Worm (Caenorhabditis elegans): ENCODE data around the gene K08F8.15.

The K08F8.15 gene

ce11 chrII:8787376-8787775, 20.8 kb downstream of the K08F8.15 start (continued):
- TF ChIP-seq gei-8 (GFP tag; optimal IDR thresholded peaks at IDR 0.05) (no peak), tag-97 (GFP tag; IDR thresholded peaks at IDR 0.05) (no peak), snpc-4 (tag; optimal IDR thresholded peaks at IDR 0.05) (no peak), unc-39 (tag; optimal IDR thresholded peaks at IDR 0.05) (no peak), F26F4.8 (GFP tag; conservative IDR thresholded peaks at IDR 0.05) (no peak), nhr-10 (tag; optimal IDR thresholded peaks at IDR 0.05) (no peak), lin-39 (tag; optimal IDR thresholded peaks at IDR 0.05) (no peak), mdt-29 (GFP tag; IDR thresholded peaks at IDR 0.05) (peak; percentile 92), dmd-6 (GFP tag; IDR thresholded peaks at IDR 0.05) (peak; percentile 91), rbr-2 (tag; optimal IDR thresholded peaks at IDR 0.05) (peak; percentile 93), tra-1 (GFP tag; IDR thresholded peaks at IDR 0.05) (peak; percentile 88), dve-1 (tag; optimal IDR thresholded peaks at IDR 0.05; ENCODE audit: insufficient read depth) (peak; percentile 97), ceh-28 (tag; optimal IDR thresholded peaks at IDR 0.05) (peak; percentile 86), nhr-42 (GFP tag; IDR thresholded peaks at IDR 0.05) (peak; percentile 80; the same call in 1 of the 2 replicates), zfp-2 (tag; optimal IDR thresholded peaks at IDR 0.05) (peak; percentile 61), pqm-1 (tag; optimal IDR thresholded peaks at IDR 0.05) (peak; percentile 22), zag-1 (tag; optimal IDR thresholded peaks at IDR 0.05) (no peak), mxl-3 (GFP tag; optimal IDR thresholded peaks at IDR 0.05) (peak; percentile 73), fkh-10 (GFP tag; optimal IDR thresholded peaks at IDR 0.05) (peak; percentile 67), daf-19 (GFP tag; conservative IDR thresholded peaks at IDR 0.05) (peak; percentile 79), saeg-2 (GFP tag; IDR thresholded peaks at IDR 0.05) (no peak; the same call in 1 of the 2 replicates), R02D3.7 (tag; optimal IDR thresholded peaks at IDR 0.05) (no peak), nhr-111 (GFP tag; optimal IDR thresholded peaks at IDR 0.05) (no peak), lin-29 (GFP tag; IDR thresholded peaks at IDR 0.05) (peak; percentile 51; the same call in 1 of the 2 replicates), egl-27 (tag; optimal IDR thresholded peaks at IDR 0.05) (no peak), ztf-11 (tag; optimal IDR thresholded peaks at IDR 0.05) (no peak), T20F7.1 (GFP tag; optimal IDR thresholded peaks at IDR 0.05) (peak; percentile 80), nhr-28 (tag; optimal IDR thresholded peaks at IDR 0.05) (peak; percentile 89), hmg-1.1 (GFP tag; IDR thresholded peaks at IDR 0.05) (peak; percentile 91), pha-4 (GFP tag; IDR thresholded peaks at IDR 0.05) (peak; percentile 62), pha-4 (tag; optimal IDR thresholded peaks at IDR 0.05) (peak; percentile 95), duxl-1 (tag; optimal IDR thresholded peaks at IDR 0.05; ENCODE audit: poor library complexity) (peak; percentile 77), ctbp-1 (GFP tag; IDR thresholded peaks at IDR 0.05) (peak; percentile 84), mxl-2 (GFP tag; conservative IDR thresholded peaks at IDR 0.05) (no peak), ZK337.2 (GFP tag; IDR thresholded peaks at IDR 0.05) (no peak), lin-1 (GFP tag; IDR thresholded peaks at IDR 0.05) (0 out of 2 replicates have a peak, but pooled peaks have one; percentile 63), F44E2.7 (GFP tag; IDR thresholded peaks at IDR 0.05) (no peak), sdz-12 (GFP tag; optimal IDR thresholded peaks at IDR 0.05) (no peak), F37D6.2 (tag; optimal IDR thresholded peaks at IDR 0.05) (peak; percentile 58), arid-1 (GFP tag; conservative IDR thresholded peaks at IDR 0.05) (peak; percentile 66; the same call in 1 of the 2 replicates), ama-1 (optimal IDR thresholded peaks at IDR 0.05) (peak; percentile 90), ceh-32 (tag; optimal IDR thresholded peaks at IDR 0.05; ENCODE audit: poor library complexity) (no peak), lin-13 (GFP tag; optimal IDR thresholded peaks at IDR 0.05) (peak; percentile 59), hif-1 (tag; optimal IDR thresholded peaks at IDR 0.05) (peak in 1 of 2 experiments; percentile 83), lin-15B (tag; optimal IDR thresholded peaks at IDR 0.05) (peak; percentile 6), nhr-48 (tag; optimal IDR thresholded peaks at IDR 0.05) (peak; percentile 70), nhr-102 (tag; optimal IDR thresholded peaks at IDR 0.05) (peak; percentile 75), dmd-9 (GFP tag; IDR thresholded peaks at IDR 0.05) (no peak), jun-1 (tag; optimal IDR thresholded peaks at IDR 0.05) (peak; percentile 90), spr-3 (GFP tag; optimal IDR thresholded peaks at IDR 0.05) (no peak), F49E8.2 (tag; optimal IDR thresholded peaks at IDR 0.05; ENCODE audit: borderline replicate concordance) (no peak), ceh-44 (GFP tag; IDR thresholded peaks at IDR 0.05) (no peak)

Measured in whole organism, L4 larva.